Fruit fly (Drosophila melanogaster) Kc167 (cell line): ENCODE measurements around the gene CG10809.

ENCODE experiments used
- Myc ChIP-seq: fragments of >200 bp; optimal IDR thresholded peaks from 2 replicates; lab custom pipeline; 2017; ENCODE audit warnings: missing external identifiers
- Sin3A ChIP-seq: fragments of >200 bp; optimal IDR thresholded peaks from 2 replicates; lab custom pipeline; 2018; ENCODE audit warnings: missing external identifiers
- h ChIP-seq: fragments of >200 bp; optimal IDR thresholded peaks from 3 replicates; lab custom pipeline; 2018; ENCODE audit warnings: missing external identifiers
- insv ChIP-seq: fragments of >200 bp; optimal IDR thresholded peaks from 3 replicates; lab custom pipeline; 2018; ENCODE audit warnings: missing external identifiers
- psq ChIP-seq: fragments of >200 bp; optimal IDR thresholded peaks from 2 replicates; lab custom pipeline; 2017; ENCODE audit warnings: missing external identifiers
- ttk ChIP-seq: sonication (Bioruptor generic); optimal IDR thresholded peaks from 2 replicates; lab custom pipeline; 2017; ENCODE audit warnings: missing external identifiers

Gene CG10809

dm6 chr3L:9859624-9860023, at the start of gene CG10809:
Gene CG10809 (minus strand): TSS chr3L:9859889.
- TF ChIP-seq h (lab: Kevin White, UChicago) (no peak), Sin3A (no peak), insv (no peak), Myc (lab: Kevin White, UChicago) (no peak), psq (no peak), ttk (lab: Kevin White, UChicago) (no peak)

- TF ChIP-seq Sin3A (no peak), Myc (lab: Kevin White, UChicago) (no peak), ttk (lab: Kevin White, UChicago) (no peak), h (lab: Kevin White, UChicago) (no peak), insv (no peak), psq (no peak)
Observed at dm6 chr3L:9907719-9908170, 48.1 kb upstream of the CG10809 start, which contains the start of gene bma. Gene bma (plus strand): TSS chr3L:9908120.

- TF ChIP-seq insv: no peak
- TF ChIP-seq Sin3A: no peak
- no peak for TF ChIP-seq h (lab: Kevin White, UChicago)
- no peak for TF ChIP-seq Myc (lab: Kevin White, UChicago)
- TF ChIP-seq psq: no peak
- TF ChIP-seq ttk (lab: Kevin White, UChicago): no peak
Observed at dm6 chr3L:9904988-9905387, 45.3 kb upstream of the CG10809 start.

dm6 chr3L:9899046-9899659, 39.5 kb upstream of the CG10809 start, which contains the start of gene nudE:
Gene nudE (plus strand): TSS chr3L:9899241.
- TF ChIP-seq insv (no peak), ttk (lab: Kevin White, UChicago) (no peak), Sin3A (no peak), psq (no peak), Myc (lab: Kevin White, UChicago) (no peak), h (lab: Kevin White, UChicago) (no peak)

- TF ChIP-seq Sin3A (no peak), ttk (lab: Kevin White, UChicago) (no peak), insv (no peak), h (lab: Kevin White, UChicago) (no peak), Myc (lab: Kevin White, UChicago) (no peak), psq (no peak)
Observed at dm6 chr3L:9898355-9898754, 38.7 kb upstream of the CG10809 start, which contains the start of the genes CG6707 and CG46387. Gene CG6707 (minus strand): TSS chr3L:9898575. Gene CG46387 (plus strand): TSS chr3L:9898626.

dm6 chr3L:9897164-9897783, 37.6 kb upstream of the CG10809 start:
- TF ChIP-seq insv: no peak
- TF ChIP-seq ttk (lab: Kevin White, UChicago): no peak
- no peak for TF ChIP-seq Myc (lab: Kevin White, UChicago)
- no peak for TF ChIP-seq h (lab: Kevin White, UChicago)
- TF ChIP-seq Sin3A: no peak
- TF ChIP-seq psq: no peak

dm6 chr3L:9894643-9895042, 35.0 kb upstream of the CG10809 start, which contains the start of the genes CG6709 and Hez:
Gene CG6709 (minus strand): TSS chr3L:9894743.
Gene Hez (minus strand): TSS chr3L:9894743.
- TF ChIP-seq Sin3A (no peak), h (lab: Kevin White, UChicago) (no peak), insv (no peak), psq (no peak), ttk (lab: Kevin White, UChicago) (no peak), Myc (lab: Kevin White, UChicago) (no peak)

- no peak for TF ChIP-seq psq
- TF ChIP-seq h (lab: Kevin White, UChicago): no peak
- no peak for TF ChIP-seq ttk (lab: Kevin White, UChicago)
- TF ChIP-seq Myc (lab: Kevin White, UChicago): no peak
- TF ChIP-seq Sin3A: no peak
- TF ChIP-seq insv: no peak
Observed at dm6 chr3L:9893983-9894382, 34.3 kb upstream of the CG10809 start.

- TF ChIP-seq insv: no peak
- TF ChIP-seq psq: no peak
- TF ChIP-seq Sin3A: no peak
- no peak for TF ChIP-seq ttk (lab: Kevin White, UChicago)
- no peak for TF ChIP-seq Myc (lab: Kevin White, UChicago)
- no peak for TF ChIP-seq h (lab: Kevin White, UChicago)
Observed at dm6 chr3L:9888630-9889130, 29.0 kb upstream of the CG10809 start, which contains the start of the genes Taf2 and CalpB. Gene Taf2 (minus strand): TSS chr3L:9888683. Gene CalpB (plus strand): TSS chr3L:9888762.

dm6 chr3L:9878685-9879084, 19.0 kb upstream of the CG10809 start, which contains the start of gene CG34382:
Gene CG34382 (plus strand): TSS chr3L:9878985.
- TF ChIP-seq h (lab: Kevin White, UChicago): no peak
- TF ChIP-seq ttk (lab: Kevin White, UChicago): no peak
- TF ChIP-seq insv: no peak
- TF ChIP-seq psq: no peak
- TF ChIP-seq Sin3A: no peak

- no peak for TF ChIP-seq ttk (lab: Kevin White, UChicago)
- no peak for TF ChIP-seq Myc (lab: Kevin White, UChicago)
- TF ChIP-seq insv: no peak
- TF ChIP-seq psq: no peak
- no peak for TF ChIP-seq Sin3A
- no peak for TF ChIP-seq h (lab: Kevin White, UChicago)
Observed at dm6 chr3L:9872035-9872434, 12.3 kb upstream of the CG10809 start.

- TF ChIP-seq Sin3A (no peak), psq (no peak), Myc (lab: Kevin White, UChicago) (no peak), h (lab: Kevin White, UChicago) (no peak), insv (no peak), ttk (lab: Kevin White, UChicago) (no peak)
Observed at dm6 chr3L:9865053-9865442, 5.4 kb upstream of the CG10809 start.
